Worm (Caenorhabditis elegans): Measurements from ENCODE around the gene Y71H2AM.29.

Y71H2AM.29 gene

DNA sequence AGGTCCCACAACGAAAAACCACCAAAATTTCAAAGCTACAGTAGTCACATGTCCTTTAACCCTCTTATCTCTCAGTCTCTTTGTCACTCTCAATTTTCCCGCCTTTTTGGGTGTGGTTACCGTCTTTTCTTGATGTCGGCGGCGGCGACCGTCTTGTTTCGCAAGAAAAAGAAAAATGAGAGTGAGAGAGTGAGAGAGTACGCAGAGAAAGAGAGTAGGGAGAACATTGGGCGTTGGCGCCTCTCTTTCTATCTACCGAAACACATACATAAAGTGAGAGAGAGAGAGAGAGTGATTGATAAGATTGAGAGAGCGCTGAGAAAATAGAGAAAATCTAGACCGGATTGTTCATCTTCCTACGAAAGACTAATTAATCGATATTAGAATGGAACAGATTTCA lies 43.4 kb downstream of the Y71H2AM.29 start (continued):
- TF ChIP-seq tbx-9 (tag; optimal IDR thresholded peaks at IDR 0.05; ENCODE audit: borderline replicate concordance) (no peak), B0336.3 (GFP tag; IDR thresholded peaks at IDR 0.05) (peak; percentile 39; the same call in 1 of the 2 replicates), hlh-26 (GFP tag; conservative IDR thresholded peaks at IDR 0.05) (no peak), lin-40 (tag; optimal IDR thresholded peaks at IDR 0.05) (peak; percentile 82), hmg-20 (GFP tag; IDR thresholded peaks at IDR 0.05) (no peak), F23B12.7 (tag; optimal IDR thresholded peaks at IDR 0.05; ENCODE audit: insufficient read depth) (peak; percentile 14), hmg-1.2 (GFP tag; IDR thresholded peaks at IDR 0.05) (peak; percentile 35; the same call in 1 of the 2 replicates), snpc-1.3 (tag; optimal IDR thresholded peaks at IDR 0.05; ENCODE audit: insufficient read depth) (no peak)

DNA sequence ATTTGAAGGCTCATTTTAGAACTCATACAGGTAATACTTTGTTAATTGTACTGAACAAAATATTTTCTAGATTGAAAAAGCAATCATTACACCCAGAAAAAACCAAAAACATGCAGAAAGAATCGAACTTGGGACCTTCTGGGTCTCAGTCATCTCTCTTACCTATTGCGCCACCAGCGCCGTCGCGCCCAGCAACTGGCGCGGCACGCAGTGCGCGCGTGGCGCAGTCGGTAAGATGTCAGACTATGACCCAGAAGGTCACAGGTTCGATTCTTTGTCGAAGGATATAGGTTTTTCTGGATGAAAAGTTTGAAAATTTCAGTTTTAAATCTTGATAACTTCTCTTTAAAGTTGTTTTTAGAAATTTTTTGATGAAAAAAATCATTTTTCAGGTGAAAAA lies 47.1 kb downstream of the Y71H2AM.29 start:
- TF ChIP-seq T26A5.8 (tag; optimal IDR thresholded peaks at IDR 0.05): no peak
- no peak for TF ChIP-seq Y67H2A.10 (GFP tag; conservative IDR thresholded peaks at IDR 0.05)
- no peak for TF ChIP-seq sptf-2 (GFP tag; optimal IDR thresholded peaks at IDR 0.05)
- no peak for TF ChIP-seq nhr-80 (tag; optimal IDR thresholded peaks at IDR 0.05)
- TF ChIP-seq lin-26 (GFP tag; IDR thresholded peaks at IDR 0.05): no peak
- no peak for TF ChIP-seq nhr-179 (tag; optimal IDR thresholded peaks at IDR 0.05)
- TF ChIP-seq repo-1 (tag; optimal IDR thresholded peaks at IDR 0.05): no peak
- no peak for TF ChIP-seq F37B4.10 (GFP tag; IDR thresholded peaks at IDR 0.05)
- TF ChIP-seq C17E4.6 (GFP tag; IDR thresholded peaks at IDR 0.05): no peak
- no peak for TF ChIP-seq mel-28 (tag; optimal IDR thresholded peaks at IDR 0.05; ENCODE audit: borderline replicate concordance)
- TF ChIP-seq pha-4 (tag; optimal IDR thresholded peaks at IDR 0.05): no peak
- 0 out of 2 replicates have a peak, but pooled peaks have one; percentile 30 for TF ChIP-seq dox-1 (GFP tag; IDR thresholded peaks at IDR 0.05)
- TF ChIP-seq nfya-1 (tag; optimal IDR thresholded peaks at IDR 0.05; ENCODE audit: borderline replicate concordance, insufficient read depth): no peak
- TF ChIP-seq chd-7 (tag; optimal IDR thresholded peaks at IDR 0.05): no peak
- no peak for TF ChIP-seq ceh-100 (GFP tag; IDR thresholded peaks at IDR 0.05)
- no peak for TF ChIP-seq lin-54 (GFP tag; optimal IDR thresholded peaks at IDR 0.05)
- TF ChIP-seq lsy-27 (tag; optimal IDR thresholded peaks at IDR 0.05; ENCODE audit: borderline replicate concordance, insufficient read depth): no peak
- TF ChIP-seq Y79H2A.3 (GFP tag; conservative IDR thresholded peaks at IDR 0.05): no peak
- peak; percentile 19 for TF ChIP-seq lsl-1 (GFP tag; optimal IDR thresholded peaks at IDR 0.05)
- TF ChIP-seq F33H1.4 (GFP tag; IDR thresholded peaks at IDR 0.05): peak; percentile 50
- TF ChIP-seq D2030.7 (GFP tag; IDR thresholded peaks at IDR 0.05): peak; percentile 33; the same call in 1 of the 2 replicates
- TF ChIP-seq efl-1 (GFP tag; optimal IDR thresholded peaks at IDR 0.05): no peak
- TF ChIP-seq dpl-1 (GFP tag; optimal IDR thresholded peaks at IDR 0.05): no peak
- TF ChIP-seq F49E8.2 (tag; optimal IDR thresholded peaks at IDR 0.05; ENCODE audit: insufficient read depth): no peak
- TF ChIP-seq F22D6.2 (tag; optimal IDR thresholded peaks at IDR 0.05): no peak
- no peak for TF ChIP-seq B0336.3 (GFP tag; IDR thresholded peaks at IDR 0.05)
- no peak for TF ChIP-seq hsf-1 (GFP tag; IDR thresholded peaks at IDR 0.05)
- TF ChIP-seq pbrm-1 (GFP tag; IDR thresholded peaks at IDR 0.05): peak; percentile 40; the same call in 1 of the 2 replicates
- TF ChIP-seq F57C9.4 (tag; optimal IDR thresholded peaks at IDR 0.05): no peak
- no peak for TF ChIP-seq ama-1 (optimal IDR thresholded peaks at IDR 0.05)
- no peak for TF ChIP-seq ama-1 (GFP tag; optimal IDR thresholded peaks at IDR 0.05)
- TF ChIP-seq madf-6 (GFP tag; IDR thresholded peaks at IDR 0.05): no peak
- TF ChIP-seq die-1 (tag; optimal IDR thresholded peaks at IDR 0.05): no peak
- no peak for TF ChIP-seq let-607 (tag; optimal IDR thresholded peaks at IDR 0.05)
- TF ChIP-seq ztf-18 (tag; optimal IDR thresholded peaks at IDR 0.05): no peak
- TF ChIP-seq ceh-79 (tag; optimal IDR thresholded peaks at IDR 0.05): no peak
- TF ChIP-seq him-1 (tag; optimal IDR thresholded peaks at IDR 0.05): no peak
- TF ChIP-seq hmg-20 (GFP tag; IDR thresholded peaks at IDR 0.05): no peak
- TF ChIP-seq egl-18 (GFP tag; IDR thresholded peaks at IDR 0.05): no peak
- no peak for TF ChIP-seq mxl-1 (tag; optimal IDR thresholded peaks at IDR 0.05)
- TF ChIP-seq unc-130 (GFP tag; optimal IDR thresholded peaks at IDR 0.05): no peak
- TF ChIP-seq Y53F4B.3 (GFP tag; IDR thresholded peaks at IDR 0.05): no peak
